Fruit fly (Drosophila melanogaster): Measurements from ENCODE around the gene Herp.

DNA sequence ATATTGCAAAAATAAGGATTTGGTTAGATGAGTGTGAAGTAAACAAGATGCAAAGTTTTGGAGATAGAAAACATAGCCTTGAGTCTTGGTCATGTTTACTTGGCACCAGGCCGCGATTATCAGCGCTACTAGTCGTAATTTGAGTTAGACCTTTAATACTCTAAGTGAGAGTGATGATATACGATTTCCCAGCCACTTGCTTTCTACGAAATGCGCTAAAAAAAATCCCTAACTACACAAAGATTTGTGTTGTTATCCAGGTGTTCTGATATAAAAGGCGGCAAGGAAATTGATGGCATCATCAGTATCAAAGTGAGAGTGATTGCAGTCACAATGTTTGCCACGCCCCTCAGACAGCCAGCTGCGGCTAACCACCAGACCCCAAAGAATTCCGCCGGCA lies 20.1 kb downstream of the Herp start, which contains the start of gene Uro:
- TF ChIP-seq en (GFP tag; optimal IDR thresholded peaks at IDR 0.05) (no peak), Doc2 (GFP tag; IDR thresholded peaks at IDR 0.05) (no peak), Mes4 (GFP tag; optimal IDR thresholded peaks at IDR 0.05) (no peak), ftz-f1 (GFP tag; optimal IDR thresholded peaks at IDR 0.05) (no peak), kah (GFP tag; optimal IDR thresholded peaks at IDR 0.05) (no peak), pita (GFP tag; optimal IDR thresholded peaks at IDR 0.05) (no peak), ro (GFP tag; IDR thresholded peaks at IDR 0.05) (no peak), bcd (GFP tag; optimal IDR thresholded peaks at IDR 0.05) (no peak), CG11398 (GFP tag; optimal IDR thresholded peaks at IDR 0.05) (no peak), CG8924 (tag; optimal IDR thresholded peaks at IDR 0.05) (no peak), Blimp-1 (GFP tag; optimal IDR thresholded peaks at IDR 0.05) (no peak), h (optimal IDR thresholded peaks at IDR 0.05) (no peak), pfk (GFP tag; optimal IDR thresholded peaks at IDR 0.05) (no peak)
